Worm (Caenorhabditis elegans) whole organism, L4 larva: ENCODE data around the gene spin-2.

Source experiments
- F26F4.8 ChIP-seq: fragments of 200-800 bp; sonication (Bioruptor generic); conservative IDR thresholded peaks from 2 replicates; pipeline ENCODE4 v1.3.6; 2022; ENCODE audit warnings: missing genetic modification characterization, missing compliant biosample characterization
- F37D6.2 ChIP-seq: sonication (generic microtip); optimal IDR thresholded peaks from 2 replicates; lab custom pipeline; 2016; ENCODE audit warnings: mild to moderate bottlenecking, missing genetic modification characterization, missing compliant biosample characterization
- F44E2.7 ChIP-seq: fragments of 200-800 bp; sonication (Bioruptor generic); IDR thresholded peaks from 2 replicates; pipeline ENCODE4 v2.1.2; 2022; ENCODE audit warnings: missing genetic modification characterization, missing compliant biosample characterization
- R02D3.7 ChIP-seq: fragments of 150-350 bp; sonication (generic microtip); optimal IDR thresholded peaks from 3 replicates; lab custom pipeline; 2014; ENCODE audit warnings: missing biosample characterization, missing genetic modification characterization
- T20F7.1 ChIP-seq: fragments of 200-800 bp; sonication (Bioruptor generic); optimal IDR thresholded peaks from 2 replicates; lab custom pipeline; 2018; ENCODE audit warnings: mild to moderate bottlenecking, missing genetic modification characterization, missing compliant biosample characterization
- Y48G9A.11 ChIP-seq: fragments of 200-800 bp; sonication (Bioruptor generic); IDR thresholded peaks from 2 replicates; pipeline ENCODE4 v1.3.6; 2022; ENCODE audit warnings: missing genetic modification reagents, missing genetic modification characterization, missing compliant biosample characterization
- ZK546.5 ChIP-seq, 2 experiments: sonication (generic microtip); optimal IDR thresholded peaks; 2 replicates each; lab custom pipeline; 2017; ENCODE audit warnings: missing biosample characterization in 2 of 2, missing genetic modification characterization in 2 of 2
- aly-2 ChIP-seq: sonication (generic microtip); optimal IDR thresholded peaks from 2 replicates; lab custom pipeline; 2018; ENCODE audit warnings: missing biosample characterization, missing genetic modification characterization
- ama-1 ChIP-seq: fragments of 150-350 bp; optimal IDR thresholded peaks from 2 replicates; lab custom pipeline; 2014; ENCODE audit warnings: inconsistent platforms, mixed read lengths
- ceh-32 ChIP-seq: sonication (generic microtip); optimal IDR thresholded peaks from 2 replicates; lab custom pipeline; 2016; ENCODE audit warnings: mild to moderate bottlenecking, missing genetic modification characterization, missing compliant biosample characterization; ENCODE audit not compliant: poor library complexity
- ceh-82 ChIP-seq: sonication (generic microtip); optimal IDR thresholded peaks from 2 replicates; lab custom pipeline; 2017; ENCODE audit warnings: missing biosample characterization, missing genetic modification characterization
- ces-1 ChIP-seq: fragments of 150-350 bp; sonication (generic microtip); optimal IDR thresholded peaks from 4 replicates; lab custom pipeline; 2014; ENCODE audit warnings: missing biosample characterization, missing genetic modification reagents, missing genetic modification characterization
- cey-2 ChIP-seq: sonication (generic microtip); optimal IDR thresholded peaks from 3 replicates; lab custom pipeline; 2017; ENCODE audit warnings: missing genetic modification characterization, mild to moderate bottlenecking, missing compliant biosample characterization, antibody characterized with exemption, borderline replicate concordance; ENCODE audit not compliant: insufficient read depth
- daf-16 ChIP-seq, 3 experiments: sonication (generic microtip); optimal IDR thresholded peaks; 2 replicates each; lab custom pipeline; 2016 to 2017; ENCODE audit warnings: missing genetic modification characterization in 3 of 3, missing genetic modification reagents in 3 of 3, mild to moderate bottlenecking in 2 of 3, missing compliant biosample characterization in 2 of 3, missing biosample characterization in 1 of 3, moderate library complexity in 1 of 3
- daf-19 ChIP-seq: fragments of 200-800 bp; sonication (Bioruptor generic); conservative IDR thresholded peaks from 2 replicates; pipeline ENCODE4 v1.3.6; 2022; ENCODE audit warnings: missing genetic modification characterization, missing compliant biosample characterization
- daf-8 ChIP-seq: fragments of 200-800 bp; sonication (Bioruptor generic); IDR thresholded peaks from 2 replicates; pipeline ENCODE4 v1.3.6; 2022; ENCODE audit warnings: missing genetic modification characterization, missing compliant biosample characterization
- dpl-1 ChIP-seq: fragments of 150-350 bp; optimal IDR thresholded peaks from 2 replicates; lab custom pipeline; 2014; ENCODE audit warnings: missing biosample characterization, missing genetic modification reagents, missing genetic modification characterization
- duxl-1 ChIP-seq: sonication (generic microtip); optimal IDR thresholded peaks from 2 replicates; lab custom pipeline; 2016; ENCODE audit warnings: mild to moderate bottlenecking, missing genetic modification characterization, moderate library complexity, missing compliant biosample characterization; ENCODE audit not compliant: poor library complexity
- dve-1 ChIP-seq: sonication (generic microtip); optimal IDR thresholded peaks from 2 replicates; lab custom pipeline; 2017; ENCODE audit warnings: antibody characterized with exemption, mild to moderate bottlenecking, missing genetic modification characterization, missing compliant biosample characterization; ENCODE audit not compliant: insufficient read depth
- egl-27 ChIP-seq: sonication (generic microtip); optimal IDR thresholded peaks from 3 replicates; lab custom pipeline; 2017; ENCODE audit warnings: missing biosample characterization, missing genetic modification reagents, missing genetic modification characterization
- gei-8 ChIP-seq: fragments of 200-800 bp; sonication (Bioruptor generic); optimal IDR thresholded peaks from 2 replicates; lab custom pipeline; 2018; ENCODE audit warnings: mild to moderate bottlenecking, missing genetic modification characterization, missing compliant biosample characterization
- hlh-11 ChIP-seq: fragments of 200-800 bp; sonication (Bioruptor generic); optimal IDR thresholded peaks from 2 replicates; lab custom pipeline; 2018; ENCODE audit warnings: mild to moderate bottlenecking, missing genetic modification characterization, missing compliant biosample characterization
- lin-1 ChIP-seq: fragments of 200-800 bp; sonication (Bioruptor generic); IDR thresholded peaks from 2 replicates; pipeline ENCODE4 v1.3.6; 2022; ENCODE audit warnings: missing genetic modification reagents, missing genetic modification characterization, missing compliant biosample characterization
- lin-13 ChIP-seq: fragments of 150-350 bp; optimal IDR thresholded peaks from 2 replicates; lab custom pipeline; 2014; ENCODE audit warnings: missing biosample characterization, missing genetic modification reagents, missing genetic modification characterization
- lin-39 ChIP-seq: fragments of 150-350 bp; optimal IDR thresholded peaks from 2 replicates; lab custom pipeline; 2014; ENCODE audit warnings: missing biosample characterization, missing genetic modification reagents, missing genetic modification characterization
- lir-3 ChIP-seq: sonication (generic microtip); optimal IDR thresholded peaks from 2 replicates; lab custom pipeline; 2016; ENCODE audit warnings: mild to moderate bottlenecking, missing genetic modification characterization, missing compliant biosample characterization
- lsy-2 ChIP-seq, 2 experiments: fragments of 150-350 bp in 1 of 2; sonication (generic microtip) in 1 of 2; optimal IDR thresholded peaks; 2 replicates each; lab custom pipeline; 2014 to 2017; ENCODE audit warnings: missing biosample characterization in 2 of 2, missing genetic modification characterization in 2 of 2
- madf-9 ChIP-seq: fragments of 200-800 bp; sonication (Bioruptor generic); conservative IDR thresholded peaks from 2 replicates; pipeline ENCODE4 v1.3.6; 2022; ENCODE audit warnings: missing genetic modification reagents, missing genetic modification characterization, missing compliant biosample characterization
- mdl-1 ChIP-seq, 2 experiments: fragments of 150-350 bp in 1 of 2; sonication (generic microtip) in 1 of 2; optimal IDR thresholded peaks; 2 replicates each; lab custom pipeline; 2014 to 2017; ENCODE audit warnings: missing biosample characterization in 2 of 2, missing genetic modification characterization in 2 of 2
- mep-1 ChIP-seq: fragments of 150-350 bp; sonication (generic microtip); optimal IDR thresholded peaks from 3 replicates; lab custom pipeline; 2014; ENCODE audit warnings: missing biosample characterization, missing genetic modification characterization
- mes-2 ChIP-seq: sonication (generic microtip); optimal IDR thresholded peaks from 2 replicates; lab custom pipeline; 2016; ENCODE audit warnings: missing genotype, mild to moderate bottlenecking, missing genetic modification characterization, missing compliant biosample characterization; ENCODE audit not compliant: poor library complexity, severe bottlenecking
- nhr-11 ChIP-seq: fragments of 150-350 bp; optimal IDR thresholded peaks from 2 replicates; lab custom pipeline; 2014; ENCODE audit warnings: missing biosample characterization, missing genetic modification characterization
- nhr-111 ChIP-seq: fragments of 200-800 bp; sonication (Bioruptor generic); optimal IDR thresholded peaks from 2 replicates; lab custom pipeline; 2018; ENCODE audit warnings: mild to moderate bottlenecking, missing genetic modification characterization, missing compliant biosample characterization
- nhr-237 ChIP-seq: sonication (generic microtip); optimal IDR thresholded peaks from 2 replicates; lab custom pipeline; 2017; ENCODE audit warnings: missing biosample characterization, missing genetic modification characterization
- nhr-25 ChIP-seq: sonication (generic microtip); optimal IDR thresholded peaks from 2 replicates; lab custom pipeline; 2017; ENCODE audit warnings: missing genetic modification characterization, mild to moderate bottlenecking, missing compliant biosample characterization, antibody characterized with exemption, moderate library complexity, borderline replicate concordance; ENCODE audit not compliant: insufficient read depth
- nhr-28 ChIP-seq: fragments of 150-350 bp; optimal IDR thresholded peaks from 2 replicates; lab custom pipeline; 2014; ENCODE audit warnings: missing biosample characterization, missing genetic modification characterization
- nhr-41 ChIP-seq: fragments of 200-800 bp; sonication (Bioruptor generic); IDR thresholded peaks from 2 replicates; pipeline ENCODE4 v1.3.6; 2022; ENCODE audit warnings: missing genetic modification reagents, missing genetic modification characterization, missing compliant biosample characterization
- nhr-42 ChIP-seq: fragments of 200-800 bp; sonication (Bioruptor generic); IDR thresholded peaks from 2 replicates; pipeline ENCODE4 v1.3.6; 2022; ENCODE audit warnings: missing genetic modification characterization, missing compliant biosample characterization
- nhr-48 ChIP-seq: sonication (generic microtip); optimal IDR thresholded peaks from 2 replicates; lab custom pipeline; 2016; ENCODE audit warnings: mild to moderate bottlenecking, missing genetic modification characterization, missing compliant biosample characterization
- nhr-6 ChIP-seq: fragments of 150-350 bp; optimal IDR thresholded peaks from 2 replicates; lab custom pipeline; 2014; ENCODE audit warnings: missing biosample characterization, missing genetic modification characterization
- nhr-77 ChIP-seq: fragments of 150-350 bp; optimal IDR thresholded peaks from 2 replicates; lab custom pipeline; 2014; ENCODE audit warnings: missing biosample characterization, missing genetic modification characterization
- php-3 ChIP-seq: fragments of 200-800 bp; sonication (Bioruptor generic); IDR thresholded peaks from 2 replicates; pipeline ENCODE4 v1.3.6; 2022; ENCODE audit warnings: missing genetic modification reagents, missing genetic modification characterization, missing compliant biosample characterization
- rbr-2 ChIP-seq: sonication (generic microtip); optimal IDR thresholded peaks from 2 replicates; lab custom pipeline; 2016; ENCODE audit warnings: missing genotype, missing genetic modification characterization, missing compliant biosample characterization
- saeg-2 ChIP-seq: fragments of 200-800 bp; sonication (Bioruptor generic); IDR thresholded peaks from 2 replicates; pipeline ENCODE4 v1.3.6; 2022; ENCODE audit warnings: missing genetic modification reagents, missing genetic modification characterization, missing compliant biosample characterization
- snpc-1.2 ChIP-seq: fragments of 200-800 bp; sonication (Bioruptor generic); IDR thresholded peaks from 2 replicates; pipeline ENCODE4 v1.3.6; 2022; ENCODE audit warnings: missing genetic modification reagents, missing genetic modification characterization, missing compliant biosample characterization
- tag-97 ChIP-seq: fragments of 200-800 bp; sonication (Bioruptor generic); IDR thresholded peaks from 2 replicates; pipeline ENCODE4 v1.3.6; 2022; ENCODE audit warnings: missing genetic modification characterization, missing compliant biosample characterization
- tra-1 ChIP-seq: fragments of 200-800 bp; sonication (Bioruptor generic); IDR thresholded peaks from 2 replicates; pipeline ENCODE4 v1.3.6; 2022; ENCODE audit warnings: missing genetic modification reagents, missing genetic modification characterization, missing compliant biosample characterization
- unc-39 ChIP-seq: sonication (generic microtip); optimal IDR thresholded peaks from 2 replicates; lab custom pipeline; 2017; ENCODE audit warnings: missing biosample characterization, missing genetic modification characterization
- zfp-2 ChIP-seq: sonication (generic microtip); optimal IDR thresholded peaks from 2 replicates; lab custom pipeline; 2016; ENCODE audit warnings: mild to moderate bottlenecking, missing genetic modification characterization, missing compliant biosample characterization
- zfp-3 ChIP-seq: fragments of 200-800 bp; sonication (Bioruptor generic); conservative IDR thresholded peaks from 2 replicates; pipeline ENCODE4 v1.3.6; 2022; ENCODE audit warnings: missing genetic modification reagents, missing genetic modification characterization, missing compliant biosample characterization

The spin-2 gene

DNA sequence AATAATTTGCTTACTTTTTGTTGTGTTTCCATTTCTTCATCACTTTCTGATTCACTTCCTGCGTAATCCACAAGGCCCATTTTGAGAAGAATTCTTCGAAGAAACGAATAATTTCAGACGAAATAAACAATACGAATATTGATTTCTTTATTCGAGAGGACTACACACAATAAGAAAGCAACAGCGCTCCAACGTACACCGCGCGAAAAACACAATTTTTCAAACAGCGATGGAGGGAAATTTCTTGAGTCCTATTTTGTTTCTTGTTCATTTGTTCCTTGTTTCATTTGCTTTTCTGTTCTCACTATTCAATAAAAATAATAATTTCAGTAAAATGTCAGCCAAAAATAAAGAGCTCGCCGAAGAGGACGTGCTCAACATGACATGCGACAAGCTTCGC is 6.9 kb downstream of the spin-2 start, which contains the start of the genes prcc-1 and C39E9.12 (continued):
- TF ChIP-seq ceh-82 (tag; lab: Kevin White, UChicago), result no peak
- no peak for TF ChIP-seq zfp-3
- TF ChIP-seq daf-19 (GFP tag; lab: Robert Waterston, UW), result no peak
- TF ChIP-seq daf-16 (GFP tag; optimal IDR thresholded peaks at IDR 0.05; lab: Kevin White, UChicago), result no peak
- TF ChIP-seq daf-16 (tag; optimal IDR thresholded peaks at IDR 0.05; lab: Kevin White, UChicago), result peak; percentile 70
- TF ChIP-seq nhr-25 (tag; lab: Kevin White, UChicago), result no peak
- no peak for TF ChIP-seq lin-1 (GFP tag; lab: Robert Waterston, UW)
- no peak for TF ChIP-seq aly-2 (tag; lab: Kevin White, UChicago)
- no peak for TF ChIP-seq lin-39 (tag; lab: Kevin White, UChicago)
- no peak for TF ChIP-seq nhr-111 (GFP tag; lab: Kevin White, UChicago)
- no peak for TF ChIP-seq F26F4.8 (GFP tag; lab: Robert Waterston, UW)
- no peak for TF ChIP-seq nhr-42 (GFP tag; lab: Robert Waterston, UW)
- no peak for TF ChIP-seq zfp-2 (tag; lab: Kevin White, UChicago)
- peak; percentile 19 for TF ChIP-seq nhr-77 (tag; lab: Kevin White, UChicago)
- TF ChIP-seq duxl-1 (tag; lab: Kevin White, UChicago), result no peak
- no peak for TF ChIP-seq mdl-1 (tag; optimal IDR thresholded peaks at IDR 0.05; lab: Kevin White, UChicago)
- no peak for TF ChIP-seq snpc-1.2 (GFP tag; lab: Robert Waterston, UW)
- TF ChIP-seq egl-27 (tag; lab: Kevin White, UChicago), result no peak
- no peak for TF ChIP-seq tra-1 (GFP tag; lab: Robert Waterston, UW)
- TF ChIP-seq nhr-237 (tag; lab: Kevin White, UChicago), result no peak
- no peak for TF ChIP-seq ZK546.5 (tag; optimal IDR thresholded peaks at IDR 0.05; lab: Kevin White, UChicago)
- no peak for TF ChIP-seq madf-9 (GFP tag; lab: Robert Waterston, UW)
- TF ChIP-seq nhr-28 (tag; lab: Kevin White, UChicago), result peak; percentile 60
- TF ChIP-seq nhr-41, result no peak
- TF ChIP-seq rbr-2, result peak; percentile 10
- peak; percentile 53 for TF ChIP-seq dve-1 (tag; lab: Kevin White, UChicago)
- TF ChIP-seq nhr-6 (tag; lab: Kevin White, UChicago), result peak; percentile 76
- TF ChIP-seq php-3 (GFP tag; lab: Robert Waterston, UW), result no peak
- TF ChIP-seq mes-2 (tag; lab: Kevin White, UChicago), result peak; percentile 82
- TF ChIP-seq daf-8, result no peak
- TF ChIP-seq nhr-48 (tag; lab: Kevin White, UChicago), result no peak
- no peak for TF ChIP-seq ces-1 (GFP tag; lab: Kevin White, UChicago)
- TF ChIP-seq lsy-2 (tag; optimal IDR thresholded peaks at IDR 0.05; lab: Kevin White, UChicago), result peak in 1 of 2 experiments; percentile 88
- TF ChIP-seq ceh-32 (tag; lab: Kevin White, UChicago), result no peak
- no peak for TF ChIP-seq hlh-11 (tag; lab: Kevin White, UChicago)
- TF ChIP-seq dpl-1 (GFP tag; lab: Kevin White, UChicago), result peak; percentile 90
- no peak for TF ChIP-seq R02D3.7 (tag; lab: Kevin White, UChicago)
- no peak for TF ChIP-seq mep-1
- no peak for TF ChIP-seq F44E2.7 (GFP tag; lab: Robert Waterston, UW)
- TF ChIP-seq gei-8 (GFP tag; lab: Kevin White, UChicago), result no peak
- no peak for TF ChIP-seq unc-39 (tag; lab: Kevin White, UChicago)
- TF ChIP-seq saeg-2 (GFP tag; lab: Robert Waterston, UW), result no peak
- TF ChIP-seq ama-1 (lab: Kevin White, UChicago), result peak; percentile 4
- no peak for TF ChIP-seq cey-2 (tag; lab: Kevin White, UChicago)
- no peak for TF ChIP-seq Y48G9A.11 (GFP tag; lab: Robert Waterston, UW)
- no peak for TF ChIP-seq tag-97 (GFP tag; lab: Robert Waterston, UW)
- TF ChIP-seq F37D6.2, result no peak
- TF ChIP-seq lin-13 (GFP tag; lab: Kevin White, UChicago), result no peak
- peak; percentile 68 for TF ChIP-seq nhr-11 (tag; lab: Kevin White, UChicago)
- TF ChIP-seq T20F7.1 (GFP tag; lab: Kevin White, UChicago), result no peak
- no peak for TF ChIP-seq lir-3 (tag; lab: Kevin White, UChicago)
